Worm (Caenorhabditis elegans): ENCODE measurements around the gene mtl-1.

DNA sequence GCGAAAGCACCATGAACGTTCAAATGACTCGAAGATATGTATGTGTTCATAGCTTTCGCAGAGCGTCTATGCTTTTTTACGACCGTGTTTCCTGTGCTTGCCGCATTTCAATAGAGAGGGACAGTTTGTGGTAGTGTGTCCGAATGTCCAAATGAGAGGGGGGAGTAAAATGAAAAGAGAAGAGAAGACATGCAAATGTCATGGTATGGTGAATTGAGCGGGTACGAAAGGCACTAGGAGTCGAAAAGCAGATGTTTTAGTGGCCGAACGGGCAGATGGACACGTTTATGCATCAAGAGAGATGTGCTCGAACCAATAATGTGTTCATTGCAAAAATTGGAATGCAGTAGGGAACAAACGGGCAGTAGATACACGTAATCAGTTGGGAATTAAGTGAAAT lies 6.2 kb downstream of the mtl-1 start:
- no peak for TF ChIP-seq flt-1 (GFP tag; IDR thresholded peaks at IDR 0.05)
- TF ChIP-seq tra-4 (tag; optimal IDR thresholded peaks at IDR 0.05) = no peak
- no peak for TF ChIP-seq tbx-11 (GFP tag; IDR thresholded peaks at IDR 0.05)
- no peak for TF ChIP-seq tbx-37 (GFP tag; conservative IDR thresholded peaks at IDR 0.05)
- TF ChIP-seq ama-1 (optimal IDR thresholded peaks at IDR 0.05) = no peak
- TF ChIP-seq ceh-13 (GFP tag; optimal IDR thresholded peaks at IDR 0.05) = no peak
- no peak for TF ChIP-seq pes-1 (GFP tag; IDR thresholded peaks at IDR 0.05)
- no peak for TF ChIP-seq ceh-36 (tag; optimal IDR thresholded peaks at IDR 0.05)

Measured in whole organism, early embryonic.